Fruit fly (Drosophila melanogaster) whole organism, embryonic: ENCODE results near the gene Ice2.
A peak's percentile ranks its signal among the peaks of the same experiment; 100 is the strongest.

Experiments
- Bgb ChIP-seq: fragments of 200-800 bp; sonication (Bioruptor generic); IDR thresholded peaks from 2 replicates; pipeline ENCODE4 v1.3.6; 2022; ENCODE audit warnings: missing biosample characterization, missing genetic modification characterization; ENCODE audit not compliant: partially characterized antibody
- CG11723 ChIP-seq: fragments of 200-800 bp; sonication (Bioruptor generic); optimal IDR thresholded peaks from 2 replicates; lab custom pipeline; 2017; ENCODE audit warnings: missing biosample characterization, mild to moderate bottlenecking, missing genetic modification characterization
- CG1233 ChIP-seq: fragments of 200-800 bp; sonication (Bioruptor generic); optimal IDR thresholded peaks from 4 replicates; lab custom pipeline; 2018; ENCODE audit warnings: missing biosample characterization, mild to moderate bottlenecking, missing genetic modification characterization
- CG13296 ChIP-seq: fragments of 200-800 bp; sonication (Bioruptor generic); optimal IDR thresholded peaks from 3 replicates; lab custom pipeline; 2018; ENCODE audit warnings: missing biosample characterization, mild to moderate bottlenecking, missing genetic modification characterization
- CG1647 ChIP-seq: fragments of 200-800 bp; sonication (Bioruptor generic); optimal IDR thresholded peaks from 3 replicates; lab custom pipeline; 2016; ENCODE audit warnings: missing biosample characterization, missing genetic modification characterization
- CG17612 ChIP-seq: fragments of 200-800 bp; sonication (Bioruptor generic); IDR thresholded peaks from 2 replicates; pipeline ENCODE4 v1.3.6; 2022; ENCODE audit warnings: missing biosample characterization, missing genetic modification characterization
- CG1792 ChIP-seq: fragments of 200-800 bp; sonication (Bioruptor generic); optimal IDR thresholded peaks from 2 replicates; lab custom pipeline; 2016; ENCODE audit warnings: missing biosample characterization, missing genetic modification characterization
- CG2116 ChIP-seq: fragments of 200-800 bp; sonication (Bioruptor generic); optimal IDR thresholded peaks from 3 replicates; lab custom pipeline; 2018; ENCODE audit warnings: missing biosample characterization, mild to moderate bottlenecking, missing genetic modification characterization
- CG31441 ChIP-seq: fragments of 200-800 bp; sonication (Bioruptor generic); IDR thresholded peaks from 2 replicates; pipeline ENCODE4 v1.3.6; 2022; ENCODE audit warnings: missing biosample characterization, missing genetic modification characterization
- CG32532 ChIP-seq: fragments of 200-800 bp; sonication (Bioruptor generic); IDR thresholded peaks from 2 replicates; pipeline ENCODE4 v1.3.6; 2022; ENCODE audit warnings: missing biosample characterization, missing genetic modification characterization
- CG32772 ChIP-seq: fragments of 200-800 bp; sonication (Bioruptor generic); IDR thresholded peaks from 2 replicates; pipeline ENCODE4 v1.3.6; 2022; ENCODE audit warnings: missing biosample characterization, missing genetic modification characterization
- CG34376 ChIP-seq: fragments of 200-800 bp; sonication (Bioruptor generic); optimal IDR thresholded peaks from 2 replicates; lab custom pipeline; 2018; ENCODE audit warnings: missing biosample characterization, mild to moderate bottlenecking, missing genetic modification characterization
- CG4424 ChIP-seq: fragments of 200-800 bp; sonication (Bioruptor generic); optimal IDR thresholded peaks from 3 replicates; lab custom pipeline; 2016; ENCODE audit warnings: missing biosample characterization, missing genetic modification characterization
- CG6272 ChIP-seq: fragments of 200-800 bp; sonication (Bioruptor generic); IDR thresholded peaks from 2 replicates; pipeline ENCODE4 v1.3.6; 2022; ENCODE audit warnings: missing biosample characterization, missing genetic modification characterization
- CG8290 ChIP-seq, 3 experiments: fragments of 200-800 bp; sonication (Bioruptor generic); optimal IDR thresholded peaks; 2 replicates each; lab custom pipeline; 2016 to 2019; ENCODE audit warnings: missing biosample characterization in 3 of 3, missing genetic modification characterization in 3 of 3, mild to moderate bottlenecking in 2 of 3, moderate library complexity in 1 of 3
- CG8359 ChIP-seq: fragments of 200-800 bp; sonication (Bioruptor generic); optimal IDR thresholded peaks from 2 replicates; lab custom pipeline; 2017; ENCODE audit warnings: missing biosample characterization, mild to moderate bottlenecking, missing genetic modification characterization, borderline replicate concordance
- CG9876 ChIP-seq: fragments of 200-800 bp; sonication (Bioruptor generic); optimal IDR thresholded peaks from 2 replicates; lab custom pipeline; 2016; ENCODE audit warnings: missing biosample characterization, missing genetic modification characterization
- Chrac-16 ChIP-seq: fragments of 200-800 bp; sonication (Bioruptor generic); optimal IDR thresholded peaks from 3 replicates; lab custom pipeline; 2016; ENCODE audit warnings: missing biosample characterization, missing genetic modification characterization
- Dek ChIP-seq: fragments of 200-800 bp; sonication (Bioruptor generic); optimal IDR thresholded peaks from 3 replicates; lab custom pipeline; 2019; ENCODE audit warnings: missing biosample characterization, mild to moderate bottlenecking, missing genetic modification characterization, moderate library complexity
- Dp ChIP-seq: fragments of 200-800 bp; sonication (Bioruptor generic); optimal IDR thresholded peaks from 2 replicates; lab custom pipeline; 2018; ENCODE audit warnings: missing biosample characterization, mild to moderate bottlenecking, missing genetic modification characterization, moderate library complexity
- Elba2 ChIP-seq: fragments of 200-800 bp; sonication (Bioruptor generic); optimal IDR thresholded peaks from 3 replicates; lab custom pipeline; 2016; ENCODE audit warnings: missing biosample characterization, missing genetic modification characterization
- GATAe ChIP-seq: fragments of 200-800 bp; sonication (Bioruptor generic); conservative IDR thresholded peaks from 2 replicates; pipeline ENCODE4 v1.3.6; 2022; ENCODE audit warnings: missing biosample characterization, missing genetic modification characterization
- HmgZ ChIP-seq: fragments of 200-800 bp; sonication (Bioruptor generic); optimal IDR thresholded peaks from 2 replicates; lab custom pipeline; 2018; ENCODE audit warnings: missing biosample characterization, mild to moderate bottlenecking, missing genetic modification characterization
- Nf-YB ChIP-seq: fragments of 200-800 bp; sonication (Bioruptor generic); optimal IDR thresholded peaks from 3 replicates; lab custom pipeline; 2019; ENCODE audit warnings: missing biosample characterization, mild to moderate bottlenecking, missing genetic modification characterization, moderate library complexity
- Sox100B ChIP-seq: fragments of 200-800 bp; sonication (Bioruptor generic); optimal IDR thresholded peaks from 3 replicates; lab custom pipeline; 2018; ENCODE audit warnings: missing biosample characterization, mild to moderate bottlenecking, missing genetic modification characterization
- Ssrp ChIP-seq: fragments of 200-800 bp; sonication (Bioruptor generic); optimal IDR thresholded peaks from 2 replicates; lab custom pipeline; 2018; ENCODE audit warnings: missing biosample characterization, mild to moderate bottlenecking, missing genetic modification characterization, moderate library complexity
- Xrp1 ChIP-seq: fragments of 200-800 bp; sonication (Bioruptor generic); IDR thresholded peaks from 2 replicates; pipeline ENCODE4 v1.3.6; 2022; ENCODE audit warnings: missing biosample characterization, missing genetic modification characterization
- abd-A ChIP-seq: fragments of 200-800 bp; sonication (Bioruptor generic); optimal IDR thresholded peaks from 3 replicates; lab custom pipeline; 2019; ENCODE audit warnings: missing biosample characterization, mild to moderate bottlenecking, missing genetic modification characterization, moderate library complexity
- amos ChIP-seq: fragments of 200-800 bp; sonication (Bioruptor generic); IDR thresholded peaks from 2 replicates; pipeline ENCODE4 v1.3.6; 2022; ENCODE audit warnings: missing biosample characterization, missing genetic modification characterization; ENCODE audit not compliant: partially characterized antibody
- bbx ChIP-seq: fragments of 200-800 bp; sonication (Bioruptor generic); IDR thresholded peaks from 2 replicates; pipeline ENCODE4 v1.3.6; 2022; ENCODE audit warnings: missing biosample characterization, missing genetic modification characterization; ENCODE audit not compliant: partially characterized antibody
- ci ChIP-seq: fragments of 200-800 bp; sonication (Bioruptor generic); IDR thresholded peaks from 3 replicates; pipeline ENCODE4 v1.3.6; 2022; ENCODE audit warnings: missing biosample characterization, missing genetic modification characterization
- corto ChIP-seq: fragments of 200-800 bp; sonication (Bioruptor generic); optimal IDR thresholded peaks from 2 replicates; lab custom pipeline; 2016; ENCODE audit warnings: missing biosample characterization, mild to moderate bottlenecking, missing genetic modification characterization, moderate library complexity
- dati ChIP-seq: fragments of 200-800 bp; sonication (Bioruptor generic); IDR thresholded peaks from 2 replicates; pipeline ENCODE4 v1.3.6; 2022; ENCODE audit warnings: missing biosample characterization, missing genetic modification characterization
- en ChIP-seq: fragments of 200-800 bp; sonication (Bioruptor generic); optimal IDR thresholded peaks from 2 replicates; lab custom pipeline; 2016; ENCODE audit warnings: missing biosample characterization, missing genetic modification characterization
- eyg ChIP-seq: fragments of 200-800 bp; sonication (Bioruptor generic); optimal IDR thresholded peaks from 3 replicates; lab custom pipeline; 2016; ENCODE audit warnings: missing biosample characterization, missing genetic modification characterization
- gfzf ChIP-seq: fragments of 200-800 bp; sonication (Bioruptor generic); optimal IDR thresholded peaks from 2 replicates; lab custom pipeline; 2016; ENCODE audit warnings: missing biosample characterization, mild to moderate bottlenecking, missing genetic modification characterization, moderate library complexity
- gt ChIP-seq: fragments of 200-800 bp; sonication (Bioruptor generic); IDR thresholded peaks from 2 replicates; pipeline ENCODE4 v1.3.6; 2022; ENCODE audit warnings: missing biosample characterization, missing genetic modification characterization
- h ChIP-seq: fragments of >200 bp; optimal IDR thresholded peaks from 2 replicates; lab custom pipeline; 2017
- jumu ChIP-seq: fragments of 200-800 bp; sonication (Bioruptor generic); optimal IDR thresholded peaks from 3 replicates; lab custom pipeline; 2016; ENCODE audit warnings: missing biosample characterization, missing genetic modification characterization
- kah ChIP-seq: fragments of 200-800 bp; sonication (Bioruptor generic); optimal IDR thresholded peaks from 2 replicates; lab custom pipeline; 2018; ENCODE audit warnings: missing biosample characterization, mild to moderate bottlenecking, missing genetic modification characterization
- lab ChIP-seq: fragments of 200-800 bp; sonication (Bioruptor generic); optimal IDR thresholded peaks from 3 replicates; lab custom pipeline; 2017; ENCODE audit warnings: missing biosample characterization, missing genetic modification characterization, mild to moderate bottlenecking, moderate library complexity, missing genetic modification reagents
- maf-S ChIP-seq: fragments of 200-800 bp; sonication (Bioruptor generic); optimal IDR thresholded peaks from 2 replicates; lab custom pipeline; 2016; ENCODE audit warnings: missing biosample characterization, missing genetic modification characterization
- odd ChIP-seq: fragments of 200-800 bp; sonication (Bioruptor generic); optimal IDR thresholded peaks from 2 replicates; lab custom pipeline; 2017; ENCODE audit warnings: missing biosample characterization, mild to moderate bottlenecking, missing genetic modification characterization
- org-1 ChIP-seq: fragments of 200-800 bp; sonication (Bioruptor generic); optimal IDR thresholded peaks from 2 replicates; lab custom pipeline; 2017; ENCODE audit warnings: missing biosample characterization, missing genetic modification characterization
- pnt ChIP-seq: fragments of 200-800 bp; sonication (Bioruptor generic); optimal IDR thresholded peaks from 3 replicates; lab custom pipeline; 2016; ENCODE audit warnings: missing biosample characterization, missing genetic modification characterization
- psq ChIP-seq: fragments of 200-800 bp; sonication (Bioruptor generic); optimal IDR thresholded peaks from 2 replicates; lab custom pipeline; 2017; ENCODE audit warnings: missing biosample characterization, missing genetic modification characterization
- slp2 ChIP-seq: fragments of 200-800 bp; sonication (Bioruptor generic); optimal IDR thresholded peaks from 2 replicates; lab custom pipeline; 2016; ENCODE audit warnings: missing biosample characterization, missing genetic modification characterization
- ttk ChIP-seq: fragments of 200-800 bp; sonication (Bioruptor generic); IDR thresholded peaks from 2 replicates; pipeline ENCODE4 v2.1.2; 2022; ENCODE audit warnings: missing biosample characterization, missing genetic modification characterization
- twi ChIP-seq: fragments of 200-800 bp; optimal IDR thresholded peaks from 2 replicates; lab custom pipeline; 2019; ENCODE audit warnings: missing biosample characterization, mild to moderate bottlenecking, missing genetic modification characterization, moderate library complexity
- wor ChIP-seq: fragments of 200-800 bp; sonication (Bioruptor generic); IDR thresholded peaks from 2 replicates; pipeline ENCODE4 v1.3.6; 2022; ENCODE audit warnings: missing biosample characterization, missing genetic modification characterization
- zfh1 ChIP-seq: fragments of 200-800 bp; sonication (Bioruptor generic); IDR thresholded peaks from 3 replicates; pipeline ENCODE4 v1.3.6; 2022; ENCODE audit warnings: missing biosample characterization, missing genetic modification characterization

Gene Ice2

DNA sequence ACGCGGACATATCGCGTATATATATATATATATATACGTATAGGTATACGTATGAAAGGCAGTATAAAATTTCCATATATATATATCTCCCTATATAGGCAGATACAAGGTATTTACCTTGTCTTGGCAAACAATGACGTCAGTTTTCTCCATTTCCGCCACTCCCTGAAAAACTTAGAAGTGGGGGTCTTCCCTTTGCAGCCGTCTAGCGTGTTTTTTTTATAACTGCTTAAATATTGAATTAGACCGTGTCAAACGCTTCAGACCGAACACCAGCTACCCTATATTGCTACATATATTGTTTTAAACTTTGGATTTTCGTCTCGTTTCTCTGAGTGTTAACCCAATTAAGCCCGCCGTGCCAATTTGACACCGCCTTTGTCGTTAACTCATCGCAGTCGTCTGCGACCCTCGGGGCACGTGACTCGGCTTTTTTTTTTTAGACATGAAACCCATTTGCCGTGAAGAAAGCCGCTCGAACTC lies 46.7 kb downstream of the Ice2 start (continued):
- TF ChIP-seq ttk (GFP tag; lab: Robert Waterston, UW) = no peak
- TF ChIP-seq Nf-YB (GFP tag; lab: Kevin White, UChicago) = no peak
- no peak for TF ChIP-seq h (lab: Kevin White, UChicago)
- no peak for TF ChIP-seq en (GFP tag; lab: Kevin White, UChicago)
- peak; percentile 35 for TF ChIP-seq Sox100B (GFP tag; lab: Kevin White, UChicago)
- TF ChIP-seq corto (GFP tag; lab: Kevin White, UChicago) = no peak
- peak; percentile 5 for TF ChIP-seq odd (GFP tag; lab: Kevin White, UChicago)
- TF ChIP-seq Dek (tag; lab: Kevin White, UChicago) = no peak
- peak; percentile 5 for TF ChIP-seq CG4424
- TF ChIP-seq maf-S (GFP tag; lab: Kevin White, UChicago) = no peak
- TF ChIP-seq CG1792 = no peak
- no peak for TF ChIP-seq gfzf (GFP tag; lab: Kevin White, UChicago)
- no peak for TF ChIP-seq Chrac-16 (GFP tag; lab: Kevin White, UChicago)
- TF ChIP-seq HmgZ (tag; lab: Kevin White, UChicago) = no peak
- TF ChIP-seq zfh1 (GFP tag; lab: Robert Waterston, UW) = no peak
- peak; percentile 0 for TF ChIP-seq CG11723 (GFP tag; lab: Kevin White, UChicago)
- TF ChIP-seq dati (GFP tag; lab: Robert Waterston, UW) = no peak
- no peak for TF ChIP-seq CG9876
- TF ChIP-seq CG1233 (GFP tag; lab: Kevin White, UChicago) = peak; percentile 22
- TF ChIP-seq twi (tag; lab: Kevin White, UChicago) = no peak
- peak; percentile 10 for TF ChIP-seq CG1647 (GFP tag; lab: Kevin White, UChicago)
- no peak for TF ChIP-seq jumu (GFP tag; lab: Kevin White, UChicago)
- TF ChIP-seq psq (GFP tag; lab: Kevin White, UChicago) = no peak
- TF ChIP-seq gt = no peak
- no peak for TF ChIP-seq org-1 (GFP tag; lab: Kevin White, UChicago)
- no peak for TF ChIP-seq pnt (GFP tag; lab: Kevin White, UChicago)
- TF ChIP-seq CG8290 (GFP tag; optimal IDR thresholded peaks at IDR 0.05; lab: Kevin White, UChicago) = no peak
- TF ChIP-seq CG8290 (tag; optimal IDR thresholded peaks at IDR 0.05; lab: Kevin White, UChicago) = no peak
- TF ChIP-seq Dp = no peak
- TF ChIP-seq bbx (GFP tag; lab: Robert Waterston, UW) = no peak; the same call in 1 of the 2 replicates
- TF ChIP-seq Xrp1 = 0 out of 2 replicates have a peak, but pooled peaks have one; percentile 6
- no peak for TF ChIP-seq eyg (GFP tag; lab: Kevin White, UChicago)
- peak; percentile 72 for TF ChIP-seq CG32532 (GFP tag; lab: Robert Waterston, UW)
- peak; percentile 8 for TF ChIP-seq CG2116 (GFP tag; lab: Kevin White, UChicago)
- TF ChIP-seq kah (GFP tag; lab: Kevin White, UChicago) = no peak
- TF ChIP-seq CG34376 (GFP tag; lab: Kevin White, UChicago) = no peak
- TF ChIP-seq lab (GFP tag; lab: Kevin White, UChicago) = peak; percentile 77
- TF ChIP-seq Ssrp = no peak
- no peak for TF ChIP-seq GATAe (GFP tag; lab: Robert Waterston, UW)
- no peak for TF ChIP-seq Bgb (GFP tag; lab: Robert Waterston, UW)
- no peak for TF ChIP-seq abd-A (tag; lab: Kevin White, UChicago)
- no peak for TF ChIP-seq amos
- peak; percentile 50; the same call in 1 of the 3 replicates for TF ChIP-seq ci (GFP tag; lab: Robert Waterston, UW)
- TF ChIP-seq CG13296 = no peak
- TF ChIP-seq CG32772 = no peak
- no peak for TF ChIP-seq Elba2 (GFP tag; lab: Kevin White, UChicago)
- no peak for TF ChIP-seq CG17612 (GFP tag; lab: Robert Waterston, UW)
- TF ChIP-seq slp2 = no peak
- no peak for TF ChIP-seq CG6272 (GFP tag; lab: Robert Waterston, UW)
- TF ChIP-seq wor (GFP tag; lab: Robert Waterston, UW) = no peak
- TF ChIP-seq CG31441 (GFP tag; lab: Robert Waterston, UW) = peak; percentile 50; the same call in 1 of the 2 replicates
- TF ChIP-seq CG8359 (GFP tag; lab: Kevin White, UChicago) = no peak
